Fruit fly (Drosophila melanogaster) whole organism, wandering third instar larva: ENCODE measurements around the gene CG34178.

Source experiments
- Abd-B ChIP-seq: fragments of >200 bp; optimal IDR thresholded peaks from 2 replicates; lab custom pipeline; 2017; ENCODE audit warnings: missing biosample characterization, missing genetic modification characterization
- CG32264 ChIP-seq: fragments of 200-800 bp; sonication (Bioruptor generic); optimal IDR thresholded peaks from 2 replicates; lab custom pipeline; 2016; ENCODE audit warnings: missing biosample characterization, missing genetic modification characterization
- Dfd ChIP-seq: fragments of >200 bp; optimal IDR thresholded peaks from 2 replicates; lab custom pipeline; 2017; ENCODE audit warnings: missing biosample characterization, missing genetic modification characterization
- Dif ChIP-seq: fragments of 200-275, 200-300 bp; sonication (Bioruptor generic); optimal IDR thresholded peaks from 2 replicates; lab custom pipeline; 2018; ENCODE audit warnings: missing biosample characterization, missing genetic modification characterization; ENCODE audit not compliant: partially characterized antibody
- GATAd ChIP-seq: sonication (Bioruptor generic); optimal IDR thresholded peaks from 2 replicates; lab custom pipeline; 2016; ENCODE audit warnings: missing biosample characterization, missing genetic modification characterization
- Hnf4 ChIP-seq: fragments of 200-800 bp; sonication (Bioruptor generic); optimal IDR thresholded peaks from 2 replicates; lab custom pipeline; 2016; ENCODE audit warnings: missing biosample characterization, mild to moderate bottlenecking, missing genetic modification characterization
- Hr78 ChIP-seq: fragments of >200 bp; optimal IDR thresholded peaks from 2 replicates; lab custom pipeline; 2017; ENCODE audit warnings: missing biosample characterization, missing genetic modification characterization
- Hr83 ChIP-seq: fragments of 200-300 bp; sonication (Bioruptor generic); optimal IDR thresholded peaks from 2 replicates; lab custom pipeline; 2016; ENCODE audit warnings: missing biosample characterization, mild to moderate bottlenecking, missing genetic modification characterization, moderate library complexity; ENCODE audit not compliant: poor library complexity, severe bottlenecking
- Jra ChIP-seq: sonication (Bioruptor generic); optimal IDR thresholded peaks from 2 replicates; lab custom pipeline; 2016; ENCODE audit warnings: missing biosample characterization, missing genetic modification characterization
- Myc ChIP-seq: fragments of >200 bp; optimal IDR thresholded peaks from 2 replicates; lab custom pipeline; 2017
- N ChIP-seq: fragments of >200 bp; optimal IDR thresholded peaks from 2 replicates; lab custom pipeline; 2018; ENCODE audit warnings: missing biosample characterization, missing external identifiers, missing genetic modification characterization
- OdsH ChIP-seq: fragments of 200-800 bp; sonication (Bioruptor generic); optimal IDR thresholded peaks from 2 replicates; lab custom pipeline; 2016; ENCODE audit warnings: missing biosample characterization, mild to moderate bottlenecking, missing genetic modification characterization
- Rel ChIP-seq, 2 experiments: fragments of 200-800 bp; sonication (Bioruptor generic) in 1 of 2; optimal IDR thresholded peaks; 2 replicates in 1 of 2; 3 replicates in 1 of 2; lab custom pipeline; 2016 to 2019; ENCODE audit warnings: mild to moderate bottlenecking in 2 of 2, missing biosample characterization in 2 of 2, missing genetic modification characterization in 2 of 2, moderate library complexity in 1 of 2
- Sp1 ChIP-seq: fragments of 200-800 bp; sonication (Bioruptor generic); optimal IDR thresholded peaks from 3 replicates; lab custom pipeline; 2019; ENCODE audit warnings: missing biosample characterization, mild to moderate bottlenecking, missing genetic modification characterization, moderate library complexity
- Vsx2 ChIP-seq: fragments of 200-300, 225-300 bp; sonication (Bioruptor generic); optimal IDR thresholded peaks from 2 replicates; lab custom pipeline; 2018; ENCODE audit warnings: missing biosample characterization, missing genetic modification characterization; ENCODE audit not compliant: partially characterized antibody
- br ChIP-seq: fragments of 200-800 bp; sonication (Bioruptor generic); optimal IDR thresholded peaks from 2 replicates; lab custom pipeline; 2016; ENCODE audit warnings: missing biosample characterization, missing genetic modification characterization
- brk ChIP-seq: fragments of 200-800 bp; sonication (Bioruptor generic); optimal IDR thresholded peaks from 2 replicates; lab custom pipeline; 2016; ENCODE audit warnings: missing biosample characterization, mild to moderate bottlenecking, missing genetic modification characterization
- dmrt93B ChIP-seq: fragments of 200-800 bp; sonication (Bioruptor generic); optimal IDR thresholded peaks from 2 replicates; lab custom pipeline; 2018; ENCODE audit warnings: missing biosample characterization, mild to moderate bottlenecking, missing genetic modification characterization
- dsf ChIP-seq: sonication (Bioruptor generic); optimal IDR thresholded peaks from 2 replicates; lab custom pipeline; 2016; ENCODE audit warnings: missing biosample characterization, missing genetic modification characterization, borderline replicate concordance
- ey ChIP-seq: fragments of 200-800 bp; sonication (Bioruptor generic); optimal IDR thresholded peaks from 2 replicates; lab custom pipeline; 2016; ENCODE audit warnings: missing biosample characterization, missing genetic modification characterization
- foxo ChIP-seq, 2 experiments: fragments of 200-800 bp; sonication (Bioruptor generic); optimal IDR thresholded peaks; 2 replicates in 1 of 2; 3 replicates in 1 of 2; lab custom pipeline; 2016 to 2017; ENCODE audit warnings: missing biosample characterization in 2 of 2, missing genetic modification characterization in 2 of 2
- fru ChIP-seq: fragments of 200-800 bp; sonication (Bioruptor generic); optimal IDR thresholded peaks from 3 replicates; lab custom pipeline; 2016; ENCODE audit warnings: missing biosample characterization, mild to moderate bottlenecking, missing genetic modification characterization
- h ChIP-seq: fragments of 200-800 bp; sonication (Bioruptor generic); optimal IDR thresholded peaks from 3 replicates; lab custom pipeline; 2016; ENCODE audit warnings: missing biosample characterization, mild to moderate bottlenecking, missing genetic modification characterization
- jim ChIP-seq: fragments of 175-275, 200-325 bp; sonication (Bioruptor generic); optimal IDR thresholded peaks from 2 replicates; lab custom pipeline; 2016; ENCODE audit warnings: missing biosample characterization, mild to moderate bottlenecking, missing genetic modification characterization
- lola ChIP-seq: fragments of >200 bp; optimal IDR thresholded peaks from 2 replicates; lab custom pipeline; 2017; ENCODE audit warnings: missing biosample characterization, missing genetic modification characterization
- pan ChIP-seq: fragments of >200 bp; optimal IDR thresholded peaks from 2 replicates; lab custom pipeline; 2017
- psq ChIP-seq: fragments of 200-800 bp; sonication (Bioruptor generic); optimal IDR thresholded peaks from 3 replicates; lab custom pipeline; 2017; ENCODE audit warnings: missing biosample characterization, mild to moderate bottlenecking, missing genetic modification characterization, moderate library complexity
- rgr ChIP-seq: fragments of 200-800 bp; sonication (Bioruptor generic); optimal IDR thresholded peaks from 3 replicates; lab custom pipeline; 2016; ENCODE audit warnings: missing biosample characterization, mild to moderate bottlenecking, missing genetic modification characterization
- sage ChIP-seq: fragments of 200-800 bp; sonication (Bioruptor generic); optimal IDR thresholded peaks from 2 replicates; lab custom pipeline; 2016; ENCODE audit warnings: missing biosample characterization, mild to moderate bottlenecking, missing genetic modification characterization
- tai ChIP-seq: sonication (Bioruptor generic); optimal IDR thresholded peaks from 2 replicates; lab custom pipeline; 2016; ENCODE audit warnings: missing biosample characterization, missing genetic modification characterization
- usp ChIP-seq: fragments of >200 bp; optimal IDR thresholded peaks from 2 replicates; lab custom pipeline; 2017; ENCODE audit warnings: missing biosample characterization, missing genetic modification characterization
- woc ChIP-seq: sonication (Bioruptor generic); optimal IDR thresholded peaks from 2 replicates; lab custom pipeline; 2016; ENCODE audit warnings: missing biosample characterization, mild to moderate bottlenecking, missing genetic modification characterization

Gene CG34178

dm6 chr2L:4433608-4434007, at the start of gene CG34178, which contains the start of gene CG34177:
Gene CG34178, plus strand, starts transcription at chr2L:4433908.
Gene CG34177, plus strand, starts transcription at chr2L:4433908.
- TF ChIP-seq pan, result no peak

- TF ChIP-seq lola (GFP tag; lab: Kevin White, UChicago) (no peak), br (no peak), tai (no peak), Jra (GFP tag; lab: Kevin White, UChicago) (no peak), Myc (no peak), h (GFP tag; lab: Kevin White, UChicago) (no peak), woc (GFP tag; lab: Kevin White, UChicago) (no peak), sage (GFP tag; lab: Kevin White, UChicago) (no peak), GATAd (GFP tag; lab: Kevin White, UChicago) (no peak), Abd-B (no peak), Hnf4 (GFP tag; lab: Kevin White, UChicago) (no peak), Hr78 (GFP tag; lab: Kevin White, UChicago) (no peak), brk (GFP tag; lab: Kevin White, UChicago) (no peak), jim (GFP tag; lab: Kevin White, UChicago) (no peak), OdsH (GFP tag; lab: Kevin White, UChicago) (no peak), Vsx2 (GFP tag; lab: Kevin White, UChicago) (no peak), N (no peak)
These were observed 48.1 kb upstream of the CG34178 start, which contains the start of gene Vps53 for dm6 chr2L:4385387-4386279. Gene Vps53, minus strand, starts transcription at chr2L:4386062.

- TF ChIP-seq Hr83 (peak; percentile 5), fru (GFP tag; lab: Kevin White, UChicago) (no peak), Vsx2 (GFP tag; lab: Kevin White, UChicago) (no peak), brk (GFP tag; lab: Kevin White, UChicago) (no peak), h (GFP tag; lab: Kevin White, UChicago) (no peak), GATAd (GFP tag; lab: Kevin White, UChicago) (no peak), Dfd (GFP tag; lab: Kevin White, UChicago) (no peak), rgr (GFP tag; lab: Kevin White, UChicago) (no peak), foxo (GFP tag; optimal IDR thresholded peaks at IDR 0.05; lab: Kevin White, UChicago) (no peak), dsf (GFP tag; lab: Kevin White, UChicago) (no peak), Rel (GFP tag; optimal IDR thresholded peaks at IDR 0.05; lab: Kevin White, UChicago) (no peak), Rel (tag; optimal IDR thresholded peaks at IDR 0.05; lab: Kevin White, UChicago) (peak; percentile 62), dmrt93B (GFP tag; lab: Kevin White, UChicago) (no peak)
These were observed 46.7 kb upstream of the CG34178 start, which contains the start of gene Psf2 for dm6 chr2L:4386926-4387550. Gene Psf2, minus strand, starts transcription at chr2L:4387356.

- TF ChIP-seq Sp1 (GFP tag; lab: Kevin White, UChicago), result no peak
- TF ChIP-seq tai, result no peak
- TF ChIP-seq Dif, result no peak
- no peak for TF ChIP-seq woc (GFP tag; lab: Kevin White, UChicago)
- no peak for TF ChIP-seq Myc
- TF ChIP-seq brk (GFP tag; lab: Kevin White, UChicago), result no peak
- no peak for TF ChIP-seq Rel (GFP tag; optimal IDR thresholded peaks at IDR 0.05; lab: Kevin White, UChicago)
- TF ChIP-seq Rel (tag; optimal IDR thresholded peaks at IDR 0.05; lab: Kevin White, UChicago), result no peak
- no peak for TF ChIP-seq Vsx2 (GFP tag; lab: Kevin White, UChicago)
- no peak for TF ChIP-seq usp
- TF ChIP-seq Hnf4 (GFP tag; lab: Kevin White, UChicago), result no peak
- TF ChIP-seq Abd-B, result no peak
- TF ChIP-seq psq (GFP tag; lab: Kevin White, UChicago), result no peak
- no peak for TF ChIP-seq dsf (GFP tag; lab: Kevin White, UChicago)
- no peak for TF ChIP-seq OdsH (GFP tag; lab: Kevin White, UChicago)
- no peak for TF ChIP-seq ey (GFP tag; lab: Kevin White, UChicago)
- TF ChIP-seq pan, result no peak
- TF ChIP-seq GATAd (GFP tag; lab: Kevin White, UChicago), result no peak
- TF ChIP-seq CG32264 (GFP tag; lab: Kevin White, UChicago), result no peak
These were observed 45.7 kb upstream of the CG34178 start, which contains the start of gene Tps1 for dm6 chr2L:4388027-4388426. Gene Tps1, plus strand, starts transcription at chr2L:4388327.
